Fruit fly (Drosophila melanogaster): ENCODE results near the gene trx.
A peak's percentile ranks its signal among the peaks of the same experiment; 100 is the strongest.

Gene trx

DNA sequence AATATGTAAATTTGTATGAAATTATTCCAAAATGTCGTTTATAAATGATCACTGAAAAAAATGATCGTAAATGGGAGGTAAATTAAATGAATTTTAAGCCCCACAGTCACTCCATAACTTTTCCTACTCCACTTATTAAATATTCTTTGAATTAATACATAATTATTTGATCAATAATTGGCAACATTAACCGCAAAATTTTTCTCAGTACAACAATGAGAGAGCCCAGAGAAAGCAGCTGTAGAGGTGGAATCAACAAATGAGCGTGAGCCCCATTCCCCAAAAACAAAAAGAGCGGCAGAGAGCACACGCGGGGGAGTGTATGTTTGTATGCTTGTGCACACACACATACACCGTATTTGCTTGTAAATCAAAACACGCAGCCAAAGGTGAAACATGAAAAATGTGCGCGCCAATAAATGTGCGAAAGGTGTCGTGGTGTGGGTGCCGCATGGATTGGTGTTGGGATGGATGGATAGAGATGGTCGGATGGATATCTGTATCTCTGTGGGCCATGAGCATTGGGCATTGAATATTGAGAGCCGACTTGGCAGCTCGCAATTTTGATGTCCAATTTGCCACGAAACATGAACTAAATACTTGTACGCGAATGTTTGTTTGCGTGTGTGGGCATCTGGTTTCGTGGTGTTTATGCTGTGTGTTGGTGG lies 2.8 kb downstream of the trx start:
- TF ChIP-seq OdsH (GFP tag; optimal IDR thresholded peaks at IDR 0.05) = peak; percentile 99
- TF ChIP-seq CG9139 (GFP tag; optimal IDR thresholded peaks at IDR 0.05) = peak; percentile 86
- TF ChIP-seq Hr38 (GFP tag; optimal IDR thresholded peaks at IDR 0.05) = no peak
- peak; percentile 95 for TF ChIP-seq fd59A (GFP tag; optimal IDR thresholded peaks at IDR 0.05)
- TF ChIP-seq CG4318 (GFP tag; optimal IDR thresholded peaks at IDR 0.05) = peak; percentile 98
- TF ChIP-seq Sox102F (GFP tag; optimal IDR thresholded peaks at IDR 0.05) = peak; percentile 98
- TF ChIP-seq dac (GFP tag; optimal IDR thresholded peaks at IDR 0.05) = peak; percentile 92
- TF ChIP-seq salr (GFP tag; optimal IDR thresholded peaks at IDR 0.05) = peak; percentile 92 to 97
- TF ChIP-seq CG10631 (GFP tag; optimal IDR thresholded peaks at IDR 0.05) = peak; percentile 98
- no peak for TF ChIP-seq eg (GFP tag; IDR thresholded peaks at IDR 0.05)
- TF ChIP-seq net (GFP tag; optimal IDR thresholded peaks at IDR 0.05) = peak; percentile 98
- TF ChIP-seq Eip75B (GFP tag; optimal IDR thresholded peaks at IDR 0.05) = peak; percentile 96
- TF ChIP-seq CG8319 (GFP tag; optimal IDR thresholded peaks at IDR 0.05) = peak; percentile 97
- TF ChIP-seq fd85E (GFP tag; optimal IDR thresholded peaks at IDR 0.05) = peak; percentile 88
- TF ChIP-seq vri (GFP tag; optimal IDR thresholded peaks at IDR 0.05) = peak; percentile 95
- peak; percentile 63 for TF ChIP-seq fkh (GFP tag; optimal IDR thresholded peaks at IDR 0.05)
- peak; percentile 97 for TF ChIP-seq Sox14 (GFP tag; optimal IDR thresholded peaks at IDR 0.05)
- TF ChIP-seq CG31627 (GFP tag; optimal IDR thresholded peaks at IDR 0.05) = peak; percentile 97
- no peak for TF ChIP-seq CG6163 (GFP tag; IDR thresholded peaks at IDR 0.05)
- TF ChIP-seq Eip93F (GFP tag; optimal IDR thresholded peaks at IDR 0.05) = peak; percentile 90
- peak; percentile 97 for TF ChIP-seq CG7368 (GFP tag; optimal IDR thresholded peaks at IDR 0.05)
- TF ChIP-seq CG10669 (GFP tag; optimal IDR thresholded peaks at IDR 0.05) = peak; percentile 96
- peak; percentile 97 for TF ChIP-seq Hr39 (GFP tag; optimal IDR thresholded peaks at IDR 0.05)
- TF ChIP-seq CG6854 (GFP tag; optimal IDR thresholded peaks at IDR 0.05) = peak; percentile 92
- peak; percentile 95 for TF ChIP-seq CG3032 (tag; optimal IDR thresholded peaks at IDR 0.05)
- TF ChIP-seq Met (GFP tag; optimal IDR thresholded peaks at IDR 0.05) = peak; percentile 98
- peak; percentile 92 for TF ChIP-seq CG6808 (GFP tag; optimal IDR thresholded peaks at IDR 0.05)
- TF ChIP-seq lz (GFP tag; optimal IDR thresholded peaks at IDR 0.05) = peak; percentile 98
- TF ChIP-seq CG16779 (tag; optimal IDR thresholded peaks at IDR 0.05) = peak; percentile 94
- peak; percentile 98 for TF ChIP-seq Smox (GFP tag; optimal IDR thresholded peaks at IDR 0.05)
- peak; percentile 95 for TF ChIP-seq CG11762 (GFP tag; optimal IDR thresholded peaks at IDR 0.05; ENCODE audit: insufficient read depth)
- peak; percentile 98 for TF ChIP-seq CG6276 (GFP tag; optimal IDR thresholded peaks at IDR 0.05)
- TF ChIP-seq CG32006 (GFP tag; optimal IDR thresholded peaks at IDR 0.05) = peak; percentile 99
- TF ChIP-seq CG8119 (GFP tag; IDR thresholded peaks at IDR 0.05) = no peak
- TF ChIP-seq CG34406 (GFP tag; optimal IDR thresholded peaks at IDR 0.05) = peak; percentile 98
- no peak for TF ChIP-seq Gug (GFP tag; IDR thresholded peaks at IDR 0.05)
- peak; percentile 89 for TF ChIP-seq Blimp-1 (GFP tag; optimal IDR thresholded peaks at IDR 0.05)
- peak; percentile 97 for TF ChIP-seq Sox15 (GFP tag; optimal IDR thresholded peaks at IDR 0.05)
- TF ChIP-seq pdm3 (GFP tag; optimal IDR thresholded peaks at IDR 0.05) = peak; percentile 98
- peak; percentile 99 for TF ChIP-seq esn (GFP tag; optimal IDR thresholded peaks at IDR 0.05)
- peak; percentile 96 for TF ChIP-seq CG11902 (GFP tag; optimal IDR thresholded peaks at IDR 0.05)
- TF ChIP-seq Ets21C (GFP tag; optimal IDR thresholded peaks at IDR 0.05) = peak; percentile 93
- TF ChIP-seq cyc (GFP tag; optimal IDR thresholded peaks at IDR 0.05) = peak; percentile 97
- peak; percentile 96 for TF ChIP-seq Ets96B (tag; optimal IDR thresholded peaks at IDR 0.05)
- TF ChIP-seq Hr4 (GFP tag; optimal IDR thresholded peaks at IDR 0.05) = peak; percentile 99
- peak; percentile 98 for TF ChIP-seq acj6 (GFP tag; optimal IDR thresholded peaks at IDR 0.05)
- peak; percentile 95 for TF ChIP-seq dsx (GFP tag; optimal IDR thresholded peaks at IDR 0.05; ENCODE audit: poor library complexity, severe bottlenecking)
- TF ChIP-seq achi (GFP tag; optimal IDR thresholded peaks at IDR 0.05) = peak; percentile 97
- TF ChIP-seq CG6792 (GFP tag; optimal IDR thresholded peaks at IDR 0.05) = peak; percentile 97
- TF ChIP-seq CG11294 (GFP tag; IDR thresholded peaks at IDR 0.05) = no peak
- TF ChIP-seq Lpt (GFP tag; optimal IDR thresholded peaks at IDR 0.05) = peak; percentile 98
